Fruit fly (Drosophila melanogaster) whole organism, wandering third instar larva: Measurements from ENCODE around the gene CG11837.

Source experiments
- CG32264 ChIP-seq: fragments of 200-800 bp; sonication (Bioruptor generic); optimal IDR thresholded peaks from 2 replicates; lab custom pipeline; 2016; ENCODE audit warnings: missing biosample characterization, missing genetic modification characterization
- Myc ChIP-seq: fragments of >200 bp; optimal IDR thresholded peaks from 2 replicates; lab custom pipeline; 2017
- N ChIP-seq: fragments of >200 bp; optimal IDR thresholded peaks from 2 replicates; lab custom pipeline; 2018; ENCODE audit warnings: missing biosample characterization, missing external identifiers, missing genetic modification characterization
- br ChIP-seq: fragments of 200-800 bp; sonication (Bioruptor generic); optimal IDR thresholded peaks from 2 replicates; lab custom pipeline; 2016; ENCODE audit warnings: missing biosample characterization, missing genetic modification characterization
- dsf ChIP-seq: sonication (Bioruptor generic); optimal IDR thresholded peaks from 2 replicates; lab custom pipeline; 2016; ENCODE audit warnings: missing biosample characterization, missing genetic modification characterization, borderline replicate concordance
- fru ChIP-seq: fragments of 200-800 bp; sonication (Bioruptor generic); optimal IDR thresholded peaks from 3 replicates; lab custom pipeline; 2016; ENCODE audit warnings: missing biosample characterization, mild to moderate bottlenecking, missing genetic modification characterization
- lola ChIP-seq: fragments of >200 bp; optimal IDR thresholded peaks from 2 replicates; lab custom pipeline; 2017; ENCODE audit warnings: missing biosample characterization, missing genetic modification characterization
- pan ChIP-seq: fragments of >200 bp; optimal IDR thresholded peaks from 2 replicates; lab custom pipeline; 2017
- sage ChIP-seq: fragments of 200-800 bp; sonication (Bioruptor generic); optimal IDR thresholded peaks from 2 replicates; lab custom pipeline; 2016; ENCODE audit warnings: missing biosample characterization, mild to moderate bottlenecking, missing genetic modification characterization
- usp ChIP-seq: fragments of >200 bp; optimal IDR thresholded peaks from 2 replicates; lab custom pipeline; 2017; ENCODE audit warnings: missing biosample characterization, missing genetic modification characterization

DNA sequence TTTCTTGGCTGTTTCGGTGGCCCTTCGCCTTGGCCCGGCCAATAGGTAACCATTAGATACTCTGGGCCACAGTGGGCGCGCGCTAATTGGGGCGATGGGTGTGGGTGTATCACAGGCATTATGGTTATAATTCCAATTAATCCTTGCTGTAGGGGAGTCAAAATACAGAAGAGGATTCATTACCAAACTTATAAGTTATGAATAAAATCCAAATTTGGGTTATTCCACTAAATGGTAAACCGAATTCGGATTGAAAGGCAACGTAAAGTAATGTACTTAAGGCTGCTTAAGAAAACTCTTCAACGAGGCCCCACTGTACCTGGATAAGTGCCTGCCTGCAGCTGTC, 40.3 kb downstream of the CG11837 start:
- no peak for TF ChIP-seq lola (GFP tag; lab: Kevin White, UChicago)
- TF ChIP-seq N (GFP tag; lab: Kevin White, UChicago) = no peak
- TF ChIP-seq Myc (lab: Kevin White, UChicago) = no peak
- no peak for TF ChIP-seq sage (GFP tag; lab: Kevin White, UChicago)
- TF ChIP-seq br (GFP tag; lab: Kevin White, UChicago) = no peak
- no peak for TF ChIP-seq pan (lab: Kevin White, UChicago)
- TF ChIP-seq dsf (GFP tag; lab: Kevin White, UChicago) = no peak
- TF ChIP-seq usp = no peak
- no peak for TF ChIP-seq fru (GFP tag; lab: Kevin White, UChicago)
- no peak for TF ChIP-seq CG32264 (GFP tag; lab: Kevin White, UChicago)
